Worm (Caenorhabditis elegans): ENCODE data around the gene oig-5.
A peak's percentile ranks its signal among the peaks of the same experiment; 100 is the strongest.

oig-5 gene

ce11 chrIV:14829026-14829425 is 22.0 kb downstream of the oig-5 start, which contains the start of gene hhat-2:
TSS of gene hhat-2 (minus strand) at chrIV:14829126.
- TF ChIP-seq C17E4.6 (GFP tag; IDR thresholded peaks at IDR 0.05) (no peak), dpff-1 (tag; optimal IDR thresholded peaks at IDR 0.05) (no peak), Y79H2A.3 (GFP tag; conservative IDR thresholded peaks at IDR 0.05) (no peak), ztf-25 (GFP tag; IDR thresholded peaks at IDR 0.05) (no peak), ZK185.1 (tag; optimal IDR thresholded peaks at IDR 0.05; ENCODE audit: poor library complexity, severe bottlenecking) (no peak), F23B12.7 (tag; optimal IDR thresholded peaks at IDR 0.05; ENCODE audit: insufficient read depth) (no peak), hmg-1.2 (GFP tag; IDR thresholded peaks at IDR 0.05) (no peak), F33H1.4 (GFP tag; IDR thresholded peaks at IDR 0.05) (no peak), madf-6 (GFP tag; IDR thresholded peaks at IDR 0.05) (no peak), lsy-27 (tag; optimal IDR thresholded peaks at IDR 0.05; ENCODE audit: borderline replicate concordance, insufficient read depth) (no peak), nfya-1 (tag; optimal IDR thresholded peaks at IDR 0.05; ENCODE audit: borderline replicate concordance, insufficient read depth) (no peak)

ce11 chrIV:14833537-14833936 is 26.5 kb downstream of the oig-5 start:
- no peak for TF ChIP-seq egl-44 (GFP tag; IDR thresholded peaks at IDR 0.05)
- TF ChIP-seq snpc-4 (GFP tag; optimal IDR thresholded peaks at IDR 0.05), result no peak
- TF ChIP-seq snpc-4 (tag; optimal IDR thresholded peaks at IDR 0.05), result peak in 1 of 4 experiments; percentile 47

- TF ChIP-seq egl-44 (GFP tag; IDR thresholded peaks at IDR 0.05), result no peak
- TF ChIP-seq hmg-1.2 (GFP tag; IDR thresholded peaks at IDR 0.05), result peak; percentile 98
Measured at ce11 chrIV:14836885-14837284, 29.9 kb downstream of the oig-5 start, which contains the start of gene Y57G11C.22. TSS of gene Y57G11C.22 (plus strand) at chrIV:14837211.

- TF ChIP-seq lsy-27 (tag; optimal IDR thresholded peaks at IDR 0.05; ENCODE audit: borderline replicate concordance, insufficient read depth) (no peak), F57A8.1 (GFP tag; optimal IDR thresholded peaks at IDR 0.05) (no peak), F55B11.4 (tag; optimal IDR thresholded peaks at IDR 0.05; ENCODE audit: borderline replicate concordance, insufficient read depth) (no peak), repo-1 (tag; optimal IDR thresholded peaks at IDR 0.05) (peak; percentile 78), ccch-3 (GFP tag; optimal IDR thresholded peaks at IDR 0.05) (peak; percentile 20), atf-7 (tag; optimal IDR thresholded peaks at IDR 0.05) (no peak), ceh-58 (GFP tag; IDR thresholded peaks at IDR 0.05) (no peak), pha-4 (tag; optimal IDR thresholded peaks at IDR 0.05) (no peak), lsl-1 (GFP tag; optimal IDR thresholded peaks at IDR 0.05) (peak; percentile 51), ceh-27 (GFP tag; optimal IDR thresholded peaks at IDR 0.05) (no peak), nhr-90 (tag; optimal IDR thresholded peaks at IDR 0.05) (peak; percentile 31), ama-1 (optimal IDR thresholded peaks at IDR 0.05) (no peak), ama-1 (GFP tag; optimal IDR thresholded peaks at IDR 0.05) (peak in 1 of 2 experiments; percentile 47), snpc-4 (GFP tag; optimal IDR thresholded peaks at IDR 0.05) (peak; percentile 90), snpc-4 (tag; optimal IDR thresholded peaks at IDR 0.05) (peak; percentile 72 to 97 (median 94)), Y53G8AR.9 (GFP tag; conservative IDR thresholded peaks at IDR 0.05) (no peak; the same call in 1 of the 2 replicates), hsf-1 (GFP tag; IDR thresholded peaks at IDR 0.05) (no peak), lin-35 (GFP tag; optimal IDR thresholded peaks at IDR 0.05) (peak in 1 of 3 experiments; percentile 80), ztf-6 (GFP tag; IDR thresholded peaks at IDR 0.05) (no peak), madf-8 (GFP tag; conservative IDR thresholded peaks at IDR 0.05) (0 out of 2 replicates have a peak, but pooled peaks have one; percentile 12), ztf-3 (GFP tag; optimal IDR thresholded peaks at IDR 0.05) (no peak), B0035.1 (tag; optimal IDR thresholded peaks at IDR 0.05) (peak; percentile 66), madf-6 (GFP tag; IDR thresholded peaks at IDR 0.05) (no peak), snpc-3.4 (tag; optimal IDR thresholded peaks at IDR 0.05) (peak; percentile 34), dox-1 (GFP tag; IDR thresholded peaks at IDR 0.05) (no peak), athp-1 (tag; optimal IDR thresholded peaks at IDR 0.05) (no peak), F49E8.2 (tag; optimal IDR thresholded peaks at IDR 0.05; ENCODE audit: insufficient read depth) (peak; percentile 66), tbx-9 (tag; optimal IDR thresholded peaks at IDR 0.05; ENCODE audit: borderline replicate concordance) (no peak), mes-4 (tag; optimal IDR thresholded peaks at IDR 0.05) (no peak), rpc-1 (optimal IDR thresholded peaks at IDR 0.05) (peak; percentile 76), rpc-1 (tag; optimal IDR thresholded peaks at IDR 0.05) (peak; percentile 71), nhr-179 (tag; optimal IDR thresholded peaks at IDR 0.05) (no peak)
Measured at ce11 chrIV:14838095-14838494, 31.1 kb downstream of the oig-5 start.
